Worm (Caenorhabditis elegans) whole organism, mixed stage, embryonic: Measurements from ENCODE around the gene rnp-3.
"Not testable (repeated sequence)": the region's sequence is repeated elsewhere in the genome, so short reads cannot be mapped to it uniquely, and the experiment has no call there.

Experiments used
- M03D4.4 ChIP-seq: sonication (generic microtip); optimal IDR thresholded peaks from 2 replicates; lab custom pipeline; 2017; ENCODE audit warnings: mild to moderate bottlenecking, missing genetic modification characterization, missing compliant biosample characterization
- bed-3 ChIP-seq: fragments of 200-800 bp; sonication (Bioruptor generic); optimal IDR thresholded peaks from 3 replicates; lab custom pipeline; 2018; ENCODE audit warnings: mild to moderate bottlenecking, missing genetic modification characterization, moderate library complexity, missing compliant biosample characterization
- blmp-1 ChIP-seq: fragments of 150-350 bp; optimal IDR thresholded peaks from 2 replicates; lab custom pipeline; 2014; ENCODE audit warnings: missing biosample characterization, missing genetic modification characterization
- ceh-39 ChIP-seq: fragments of 150-350 bp; optimal IDR thresholded peaks from 2 replicates; lab custom pipeline; 2014; ENCODE audit warnings: missing biosample characterization, missing genetic modification characterization
- ceh-83 ChIP-seq: fragments of 200-800 bp; sonication (Bioruptor generic); optimal IDR thresholded peaks from 2 replicates; lab custom pipeline; 2018; ENCODE audit warnings: mild to moderate bottlenecking, missing genetic modification characterization, missing compliant biosample characterization
- ces-1 ChIP-seq: fragments of 150-350 bp; optimal IDR thresholded peaks from 2 replicates; lab custom pipeline; 2014; ENCODE audit warnings: missing biosample characterization, missing genetic modification reagents, missing genetic modification characterization
- cnd-1 ChIP-seq: fragments of 200-800 bp; sonication (Bioruptor generic); optimal IDR thresholded peaks from 2 replicates; lab custom pipeline; 2018; ENCODE audit warnings: mild to moderate bottlenecking, missing genetic modification characterization, missing compliant biosample characterization
- elt-1 ChIP-seq: sonication (generic microtip); optimal IDR thresholded peaks from 2 replicates; lab custom pipeline; 2017; ENCODE audit warnings: missing genetic modification characterization, mild to moderate bottlenecking, missing compliant biosample characterization, antibody characterized with exemption, moderate library complexity, borderline replicate concordance; ENCODE audit not compliant: insufficient read depth
- elt-3 ChIP-seq: fragments of 150-350 bp; optimal IDR thresholded peaks from 2 replicates; lab custom pipeline; 2014; ENCODE audit warnings: missing biosample characterization, missing genetic modification characterization
- hlh-1 ChIP-seq: fragments of 150-350 bp; optimal IDR thresholded peaks from 2 replicates; lab custom pipeline; 2014; ENCODE audit warnings: missing biosample characterization, missing genetic modification reagents, missing genetic modification characterization
- lin-13 ChIP-seq: fragments of 150-350 bp; optimal IDR thresholded peaks from 2 replicates; lab custom pipeline; 2014; ENCODE audit warnings: missing biosample characterization, missing genetic modification characterization
- lin-32 ChIP-seq: fragments of 200-800 bp; sonication (Bioruptor generic); optimal IDR thresholded peaks from 2 replicates; lab custom pipeline; 2018; ENCODE audit warnings: mild to moderate bottlenecking, missing genetic modification characterization, missing compliant biosample characterization
- lsy-2 ChIP-seq: fragments of 150-350 bp; optimal IDR thresholded peaks from 2 replicates; lab custom pipeline; 2014; ENCODE audit warnings: missing biosample characterization, missing genetic modification characterization
- mab-5 ChIP-seq: fragments of 150-350 bp; optimal IDR thresholded peaks from 2 replicates; lab custom pipeline; 2014; ENCODE audit warnings: missing biosample characterization, missing genetic modification characterization
- mep-1 ChIP-seq: fragments of 150-350 bp; optimal IDR thresholded peaks from 2 replicates; lab custom pipeline; 2017; ENCODE audit warnings: missing biosample characterization, missing genetic modification reagents, missing genetic modification characterization, inconsistent platforms
- mls-2 ChIP-seq: sonication (generic microtip); optimal IDR thresholded peaks from 2 replicates; lab custom pipeline; 2016; ENCODE audit warnings: mild to moderate bottlenecking, missing genetic modification characterization, moderate library complexity, missing compliant biosample characterization
- nhr-2 ChIP-seq: fragments of 150-350 bp; optimal IDR thresholded peaks from 2 replicates; lab custom pipeline; 2014; ENCODE audit warnings: missing biosample characterization, missing genetic modification characterization
- nhr-237 ChIP-seq: fragments of 150-350 bp; optimal IDR thresholded peaks from 2 replicates; lab custom pipeline; 2014; ENCODE audit warnings: missing biosample characterization, missing genetic modification characterization
- nhr-76 ChIP-seq: sonication (generic microtip); optimal IDR thresholded peaks from 2 replicates; lab custom pipeline; 2017; ENCODE audit warnings: missing biosample characterization, missing genetic modification characterization
- sem-2 ChIP-seq: fragments of 200-800 bp; sonication (Bioruptor generic); optimal IDR thresholded peaks from 2 replicates; lab custom pipeline; 2018; ENCODE audit warnings: mild to moderate bottlenecking, missing genetic modification characterization, missing compliant biosample characterization
- sptf-1 ChIP-seq: sonication (generic microtip); optimal IDR thresholded peaks from 2 replicates; lab custom pipeline; 2017; ENCODE audit warnings: mild to moderate bottlenecking, missing genetic modification characterization, moderate library complexity, missing compliant biosample characterization
- tbx-8 ChIP-seq: fragments of 200-800 bp; sonication (Bioruptor generic); optimal IDR thresholded peaks from 2 replicates; lab custom pipeline; 2018; ENCODE audit warnings: mild to moderate bottlenecking, missing genetic modification characterization, moderate library complexity, missing compliant biosample characterization
- unc-120 ChIP-seq: sonication (generic microtip); optimal IDR thresholded peaks from 2 replicates; lab custom pipeline; 2017; ENCODE audit warnings: missing genetic modification characterization, missing compliant biosample characterization; ENCODE audit not compliant: poor library complexity, severe bottlenecking
- zip-8 ChIP-seq: fragments of 150-350 bp; optimal IDR thresholded peaks from 2 replicates; lab custom pipeline; 2014; ENCODE audit warnings: missing biosample characterization, missing genetic modification characterization
- ztf-11 ChIP-seq: fragments of 150-350 bp; optimal IDR thresholded peaks from 2 replicates; lab custom pipeline; 2014; ENCODE audit warnings: missing biosample characterization, missing genetic modification characterization

Gene rnp-3

ce11 chrIV:4176659-4177058 is 2.8 kb downstream of the rnp-3 start:
- no peak for TF ChIP-seq zip-8
- no peak for TF ChIP-seq unc-120 (tag; lab: Kevin White, UChicago)
- no peak for TF ChIP-seq ceh-83 (GFP tag; lab: Kevin White, UChicago)
- TF ChIP-seq cnd-1 (tag; lab: Kevin White, UChicago), result no peak
- no peak for TF ChIP-seq hlh-1 (tag; lab: Kevin White, UChicago)
- TF ChIP-seq, all 35 proteins: peak for 0

- TF ChIP-seq ces-1 (no peak), mab-5 (no peak), unc-120 (tag; lab: Kevin White, UChicago) (no peak), elt-3 (tag; lab: Kevin White, UChicago) (no peak), lin-13 (tag; lab: Kevin White, UChicago) (no peak), ceh-39 (tag; lab: Kevin White, UChicago) (no peak)
These were observed 3.7 kb downstream of the rnp-3 start for ce11 chrIV:4177560-4177959.

ce11 chrIV:4178424-4178823 is 4.5 kb downstream of the rnp-3 start, which contains the start of gene tsen-34:
TSS of gene tsen-34 (plus strand) at chrIV:4178457.
- TF ChIP-seq nhr-76 (no peak), ceh-83 (GFP tag; lab: Kevin White, UChicago) (peak; percentile 2)

DNA sequence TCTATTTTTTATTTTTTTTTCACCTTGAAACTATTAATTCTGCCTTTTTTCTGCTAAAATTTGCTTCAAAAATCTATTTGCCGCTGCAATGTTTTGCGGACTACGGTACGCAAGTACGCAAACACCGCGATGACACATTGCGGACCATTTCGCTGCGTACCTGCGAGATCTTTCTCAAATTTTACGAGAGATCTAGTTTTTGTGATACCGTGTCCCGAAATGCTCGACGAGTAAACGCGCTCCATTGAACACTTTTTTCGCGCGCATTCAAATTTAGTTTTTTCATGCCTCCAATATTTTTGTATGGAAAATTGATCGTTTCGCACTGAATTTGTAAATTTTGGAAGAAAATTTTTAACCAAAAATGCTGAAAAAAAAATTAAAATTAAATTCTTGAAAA is 10.9 kb downstream of the rnp-3 start:
- peak; percentile 62 for TF ChIP-seq lsy-2 (tag; lab: Kevin White, UChicago)

- not testable (repeated sequence) for TF ChIP-seq cnd-1, elt-3, M03D4.4 (tag; lab: Kevin White, UChicago)
These were observed 12.2 kb downstream of the rnp-3 start, which contains the start of gene K08D10.11 for ce11 chrIV:4186099-4186498. TSS of gene K08D10.11 (minus strand) at chrIV:4186199.

ce11 chrIV:4196729-4197128 is 22.8 kb downstream of the rnp-3 start, which contains the start of gene K06B9.6:
TSS of gene K06B9.6 (minus strand) at chrIV:4196829.
- not testable (repeated sequence) for TF ChIP-seq blmp-1 (tag; lab: Kevin White, UChicago); lin-32; nhr-2 (tag; lab: Kevin White, UChicago)

- TF ChIP-seq mls-2, elt-1, sptf-1 (tag; lab: Kevin White, UChicago): not testable (repeated sequence)
These were observed 23.3 kb downstream of the rnp-3 start, which contains the start of gene cyp-25A6 for ce11 chrIV:4197167-4197566. TSS of gene cyp-25A6 (plus strand) at chrIV:4197467.

DNA sequence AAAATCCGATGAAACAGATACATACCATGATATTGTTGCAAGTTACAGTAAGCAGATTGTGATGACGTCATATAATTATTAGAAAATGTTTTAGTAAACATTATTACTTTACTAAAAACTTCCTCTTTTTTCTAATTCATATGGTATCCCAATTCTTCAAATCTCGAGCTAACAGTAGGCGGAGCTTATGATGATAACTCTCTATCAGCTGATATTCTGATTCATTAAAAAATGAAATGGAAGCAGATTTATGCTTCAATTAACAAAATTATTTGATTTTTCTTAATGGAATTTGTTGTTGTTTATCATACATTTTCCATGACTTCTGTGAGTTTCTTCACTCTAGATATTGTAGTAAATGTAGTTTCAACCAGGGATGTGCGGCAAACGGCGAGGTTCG is 30.4 kb downstream of the rnp-3 start, which contains the start of gene pax-2:
Gene pax-2, minus strand, starts transcription at position 101 of the 400 bp plus-strand sequence.
- TF ChIP-seq zip-8 (peak; percentile 75), elt-3 (tag; lab: Kevin White, UChicago) (no peak)

DNA sequence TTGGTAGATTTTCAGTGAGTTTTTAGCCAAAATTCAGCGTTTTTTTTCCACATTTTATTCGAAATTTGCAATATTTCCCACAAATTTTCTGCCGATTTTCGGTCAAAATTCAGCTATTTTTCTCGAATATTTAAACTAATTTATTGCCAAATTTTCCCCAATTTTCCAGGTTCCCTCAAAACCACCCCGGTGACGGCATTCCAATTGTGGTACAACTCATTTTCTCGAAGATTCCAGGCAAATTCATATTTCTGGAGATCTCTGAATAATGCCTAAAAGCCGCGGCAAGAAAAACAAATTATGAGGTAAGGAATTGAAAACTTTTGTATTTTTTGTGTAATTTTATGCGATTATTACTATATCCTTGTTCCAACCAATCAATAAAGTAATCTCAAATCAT is 33.2 kb downstream of the rnp-3 start, which contains the start of gene osgn-1:
Gene osgn-1, plus strand, starts transcription at position 301 of the 400 bp plus-strand sequence.
- no peak for TF ChIP-seq ztf-11 (tag; lab: Kevin White, UChicago)
- TF ChIP-seq bed-3, result no peak
- no peak for TF ChIP-seq elt-1 (tag; lab: Kevin White, UChicago)
- TF ChIP-seq ceh-83 (GFP tag; lab: Kevin White, UChicago), result no peak
- no peak for TF ChIP-seq nhr-237
- TF ChIP-seq zip-8, result no peak
- no peak for TF ChIP-seq nhr-2 (tag; lab: Kevin White, UChicago)
- TF ChIP-seq sem-2, result no peak
- TF ChIP-seq mls-2 (tag; lab: Kevin White, UChicago), result no peak
- no peak for TF ChIP-seq mep-1 (tag; lab: Kevin White, UChicago)
- TF ChIP-seq blmp-1 (tag; lab: Kevin White, UChicago), result no peak
- no peak for TF ChIP-seq mab-5
- TF ChIP-seq tbx-8 (GFP tag; lab: Kevin White, UChicago), result no peak
